Fruit fly (Drosophila melanogaster): Measurements from ENCODE around the gene LManI.

The LManI gene

dm6 chr2L:10430802-10431476 lies 26.1 kb downstream of the LManI start, which contains the start of the genes Bug22 and TfIIB (continued):
- TF ChIP-seq Xrp1 (GFP tag; IDR thresholded peaks at IDR 0.05): peak; percentile 71; the same call in 1 of the 2 replicates
- TF ChIP-seq wdn (GFP tag; IDR thresholded peaks at IDR 0.05): peak; percentile 39; the same call in 1 of the 2 replicates
- TF ChIP-seq dimm (GFP tag; IDR thresholded peaks at IDR 0.05): no peak
- TF ChIP-seq CG10431 (GFP tag; optimal IDR thresholded peaks at IDR 0.05): peak; percentile 18
- no peak for TF ChIP-seq CG2129 (GFP tag; IDR thresholded peaks at IDR 0.05; ENCODE audit: partially characterized antibody)
- no peak for TF ChIP-seq Gsc (GFP tag; IDR thresholded peaks at IDR 0.05)
- TF ChIP-seq Adf1 (GFP tag; IDR thresholded peaks at IDR 0.05): peak; percentile 30; the same call in 1 of the 2 replicates
- peak; percentile 36 for TF ChIP-seq CG31388 (GFP tag; optimal IDR thresholded peaks at IDR 0.05)
- peak; percentile 39 for TF ChIP-seq Sox100B (GFP tag; optimal IDR thresholded peaks at IDR 0.05)
- peak; percentile 48 for TF ChIP-seq HHEX (GFP tag; optimal IDR thresholded peaks at IDR 0.05)
- TF ChIP-seq fd102C (GFP tag; optimal IDR thresholded peaks at IDR 0.05): no peak
- peak; percentile 71 for TF ChIP-seq Antp (GFP tag; optimal IDR thresholded peaks at IDR 0.05)
- no peak for TF ChIP-seq run (tag; optimal IDR thresholded peaks at IDR 0.05)
- no peak for TF ChIP-seq D19B (GFP tag; optimal IDR thresholded peaks at IDR 0.05)
- TF ChIP-seq Ptx1 (GFP tag; IDR thresholded peaks at IDR 0.05): peak; percentile 75
- peak; percentile 73 for TF ChIP-seq CG1024 (GFP tag; IDR thresholded peaks at IDR 0.05)
- peak; percentile 57 for TF ChIP-seq ssp (GFP tag; IDR thresholded peaks at IDR 0.05)
- peak; percentile 17 for TF ChIP-seq salm (tag; optimal IDR thresholded peaks at IDR 0.05)
- TF ChIP-seq dysf (GFP tag; IDR thresholded peaks at IDR 0.05): peak; percentile 63; the same call in 2 of the 3 replicates
- TF ChIP-seq Scr (GFP tag; IDR thresholded peaks at IDR 0.05; ENCODE audit: partially characterized antibody): no peak
- no peak for TF ChIP-seq CG31365 (tag; optimal IDR thresholded peaks at IDR 0.05)
- peak; percentile 84 for TF ChIP-seq CG17802 (tag; optimal IDR thresholded peaks at IDR 0.05)
- TF ChIP-seq Blimp-1 (GFP tag; optimal IDR thresholded peaks at IDR 0.05): no peak
- TF ChIP-seq CG7963 (GFP tag; IDR thresholded peaks at IDR 0.05; ENCODE audit: partially characterized antibody): no peak
- TF ChIP-seq chif (GFP tag; optimal IDR thresholded peaks at IDR 0.05): peak; percentile 35 to 41
- peak; percentile 22; the same call in 1 of the 3 replicates for TF ChIP-seq CG6791 (GFP tag; IDR thresholded peaks at IDR 0.05; ENCODE audit: partially characterized antibody)
- peak; percentile 5 for TF ChIP-seq CG3163 (GFP tag; optimal IDR thresholded peaks at IDR 0.05)
- TF ChIP-seq Vsx1 (GFP tag; optimal IDR thresholded peaks at IDR 0.05): no peak
- no peak for TF ChIP-seq grn (GFP tag; optimal IDR thresholded peaks at IDR 0.05)
- peak; percentile 15 for TF ChIP-seq gfzf (GFP tag; optimal IDR thresholded peaks at IDR 0.05)
- no peak for TF ChIP-seq H15 (GFP tag; IDR thresholded peaks at IDR 0.05)
- TF ChIP-seq CG18599 (GFP tag; optimal IDR thresholded peaks at IDR 0.05): no peak
- peak; percentile 66 for TF ChIP-seq CG1233 (GFP tag; optimal IDR thresholded peaks at IDR 0.05)
- TF ChIP-seq Mes4 (GFP tag; optimal IDR thresholded peaks at IDR 0.05): peak; percentile 58
- TF ChIP-seq CG34224 (GFP tag; IDR thresholded peaks at IDR 0.05; ENCODE audit: partially characterized antibody): 0 out of 3 replicates have a peak, but pooled peaks have one; percentile 8
- TF ChIP-seq CG14710 (tag; optimal IDR thresholded peaks at IDR 0.05): peak; percentile 79
- peak in 1 of 2 experiments; percentile 37 for TF ChIP-seq insv (GFP tag; optimal IDR thresholded peaks at IDR 0.05)
- TF ChIP-seq chinmo (GFP tag; IDR thresholded peaks at IDR 0.05; ENCODE audit: partially characterized antibody): no peak
- TF ChIP-seq crc (GFP tag; optimal IDR thresholded peaks at IDR 0.05): peak; percentile 37
- peak; percentile 75 for TF ChIP-seq sug (tag; optimal IDR thresholded peaks at IDR 0.05)
- peak; percentile 76 for TF ChIP-seq sqz (GFP tag; optimal IDR thresholded peaks at IDR 0.05)
- no peak for TF ChIP-seq ash1 (GFP tag; optimal IDR thresholded peaks at IDR 0.05)
- peak; percentile 51 for TF ChIP-seq sisA (GFP tag; IDR thresholded peaks at IDR 0.05)
- TF ChIP-seq CG4730 (GFP tag; IDR thresholded peaks at IDR 0.05): peak; percentile 32; the same call in 1 of the 2 replicates
- TF ChIP-seq wek (GFP tag; optimal IDR thresholded peaks at IDR 0.05): peak; percentile 11
- TF ChIP-seq so (GFP tag; IDR thresholded peaks at IDR 0.05): no peak
- no peak for TF ChIP-seq CG2678 (tag; optimal IDR thresholded peaks at IDR 0.05)
- TF ChIP-seq Fer2 (tag; optimal IDR thresholded peaks at IDR 0.05): peak; percentile 28
- TF ChIP-seq HmgD (GFP tag; optimal IDR thresholded peaks at IDR 0.05): peak; percentile 54

Data from whole organism, embryonic.